Worm (Caenorhabditis elegans): Measurements from ENCODE around the gene ltah-1.2.

Gene ltah-1.2

DNA sequence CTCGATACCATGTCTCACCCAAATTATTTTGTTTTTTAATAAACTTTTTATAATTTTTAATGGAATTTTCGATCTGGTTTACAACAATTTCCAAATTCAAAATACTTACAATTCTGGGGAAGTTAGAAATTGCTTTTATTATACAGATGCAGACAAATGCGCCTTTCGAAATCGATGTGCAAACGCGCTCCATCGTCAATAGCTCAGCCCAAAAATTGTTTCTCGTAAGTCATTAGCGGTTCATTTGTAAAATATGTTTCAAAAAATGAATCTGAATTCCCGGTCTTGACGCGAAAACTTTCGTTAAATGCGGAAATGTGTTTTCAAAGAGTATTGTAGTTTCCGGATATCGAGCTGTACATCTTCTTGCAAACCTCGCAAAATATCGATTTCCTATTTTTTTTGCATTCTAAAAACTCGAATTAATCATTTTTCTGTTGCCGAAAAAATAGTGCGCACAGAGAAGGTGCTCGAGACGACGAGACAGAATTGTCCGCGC is 33.3 kb downstream of the ltah-1.2 start, which contains the start of gene Y37E11B.1:
Gene Y37E11B.1, plus strand, starts transcription at position 145 of the 499 bp plus-strand sequence.
- no peak for TF ChIP-seq klf-2 (GFP tag; conservative IDR thresholded peaks at IDR 0.05)
- no peak for TF ChIP-seq cog-1 (tag; optimal IDR thresholded peaks at IDR 0.05)
- no peak for TF ChIP-seq tab-1 (GFP tag; IDR thresholded peaks at IDR 0.05)
- TF ChIP-seq ztf-29 (GFP tag; IDR thresholded peaks at IDR 0.05): no peak
- TF ChIP-seq ztf-23 (GFP tag; IDR thresholded peaks at IDR 0.05): no peak
- TF ChIP-seq T22C8.4 (GFP tag; IDR thresholded peaks at IDR 0.05): no peak
- TF ChIP-seq flt-1 (GFP tag; IDR thresholded peaks at IDR 0.05): no peak

ce11 chrIV:3578667-3579066 is 34.2 kb downstream of the ltah-1.2 start:
- TF ChIP-seq med-1 (GFP tag; optimal IDR thresholded peaks at IDR 0.05; ENCODE audit: insufficient read depth) (no peak), flt-1 (GFP tag; IDR thresholded peaks at IDR 0.05) (no peak), klf-2 (GFP tag; conservative IDR thresholded peaks at IDR 0.05) (no peak), ztf-23 (GFP tag; IDR thresholded peaks at IDR 0.05) (no peak), ref-1 (GFP tag; conservative IDR thresholded peaks at IDR 0.05) (no peak), cog-1 (tag; optimal IDR thresholded peaks at IDR 0.05) (no peak), ztf-29 (GFP tag; IDR thresholded peaks at IDR 0.05) (no peak), T22C8.4 (GFP tag; IDR thresholded peaks at IDR 0.05) (no peak), tab-1 (GFP tag; IDR thresholded peaks at IDR 0.05) (no peak)

- no peak for TF ChIP-seq tab-1 (GFP tag; IDR thresholded peaks at IDR 0.05)
- no peak for TF ChIP-seq med-1 (GFP tag; optimal IDR thresholded peaks at IDR 0.05; ENCODE audit: insufficient read depth)
- no peak for TF ChIP-seq T22C8.4 (GFP tag; IDR thresholded peaks at IDR 0.05)
- no peak for TF ChIP-seq cog-1 (tag; optimal IDR thresholded peaks at IDR 0.05)
- TF ChIP-seq ztf-29 (GFP tag; IDR thresholded peaks at IDR 0.05): no peak
- TF ChIP-seq ztf-23 (GFP tag; IDR thresholded peaks at IDR 0.05): no peak
- TF ChIP-seq ref-1 (GFP tag; conservative IDR thresholded peaks at IDR 0.05): no peak
- TF ChIP-seq flt-1 (GFP tag; IDR thresholded peaks at IDR 0.05): no peak
- TF ChIP-seq klf-2 (GFP tag; conservative IDR thresholded peaks at IDR 0.05): no peak
Observed at ce11 chrIV:3578155-3578554, 34.7 kb downstream of the ltah-1.2 start, which contains the start of gene Y37E11B.2. Gene Y37E11B.2 (plus strand): TSS chrIV:3578455.

DNA sequence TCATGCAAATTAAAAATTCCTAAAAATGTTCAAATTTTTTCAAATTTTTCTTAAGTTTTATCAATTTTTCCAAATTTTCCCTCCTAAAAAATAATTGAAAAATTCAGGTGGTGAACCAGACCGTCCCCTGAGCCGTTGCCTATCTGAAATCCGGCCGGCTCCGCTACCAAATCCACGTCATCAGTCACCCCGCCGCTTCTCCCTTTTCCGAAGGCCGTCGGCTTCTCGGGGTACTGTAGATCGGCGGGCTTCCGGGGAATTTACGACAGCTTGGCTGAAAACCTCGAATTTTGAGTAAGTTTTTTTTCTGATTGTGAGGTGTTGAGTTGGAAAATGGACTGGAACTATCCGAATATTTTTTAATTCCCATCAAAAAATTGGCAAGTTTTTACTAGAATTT is 42.3 kb downstream of the ltah-1.2 start:
- no peak for TF ChIP-seq flt-1 (GFP tag; IDR thresholded peaks at IDR 0.05)
- no peak for TF ChIP-seq ztf-29 (GFP tag; IDR thresholded peaks at IDR 0.05)
- no peak for TF ChIP-seq ztf-23 (GFP tag; IDR thresholded peaks at IDR 0.05)
- no peak for TF ChIP-seq T22C8.4 (GFP tag; IDR thresholded peaks at IDR 0.05)
- no peak for TF ChIP-seq klf-2 (GFP tag; conservative IDR thresholded peaks at IDR 0.05)
- no peak for TF ChIP-seq cog-1 (tag; optimal IDR thresholded peaks at IDR 0.05)
- TF ChIP-seq ref-1 (GFP tag; conservative IDR thresholded peaks at IDR 0.05): no peak
- no peak for TF ChIP-seq tab-1 (GFP tag; IDR thresholded peaks at IDR 0.05)
- no peak for TF ChIP-seq med-1 (GFP tag; optimal IDR thresholded peaks at IDR 0.05; ENCODE audit: insufficient read depth)

DNA sequence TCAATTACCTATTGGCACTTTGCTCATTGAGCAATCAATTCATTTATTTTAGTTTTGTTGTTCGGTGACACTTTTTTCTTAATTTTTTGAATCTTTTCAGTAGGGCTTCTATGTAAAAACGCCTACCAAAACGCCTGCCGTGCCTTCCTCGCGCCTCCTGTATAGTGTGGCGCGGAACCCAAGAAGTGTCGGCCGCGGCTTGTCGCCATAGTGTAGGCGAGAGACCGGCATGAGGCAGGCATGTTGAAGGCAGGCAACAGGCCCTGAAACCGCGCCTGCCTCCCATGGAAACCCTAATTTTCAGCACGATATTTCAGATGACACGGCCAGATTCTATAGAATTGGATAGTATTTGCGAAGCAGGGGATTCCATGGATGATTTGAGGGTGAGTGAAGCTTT is 44.3 kb downstream of the ltah-1.2 start, which contains the start of gene otpl-1:
Gene otpl-1, plus strand, starts transcription at position 372 of the 400 bp plus-strand sequence.
- TF ChIP-seq tab-1 (GFP tag; IDR thresholded peaks at IDR 0.05): no peak
- TF ChIP-seq T22C8.4 (GFP tag; IDR thresholded peaks at IDR 0.05): no peak
- TF ChIP-seq ztf-29 (GFP tag; IDR thresholded peaks at IDR 0.05): no peak
- no peak for TF ChIP-seq ref-1 (GFP tag; conservative IDR thresholded peaks at IDR 0.05)
- no peak for TF ChIP-seq klf-2 (GFP tag; conservative IDR thresholded peaks at IDR 0.05)
- TF ChIP-seq ztf-23 (GFP tag; IDR thresholded peaks at IDR 0.05): no peak
- no peak for TF ChIP-seq med-1 (GFP tag; optimal IDR thresholded peaks at IDR 0.05; ENCODE audit: insufficient read depth)
- TF ChIP-seq flt-1 (GFP tag; IDR thresholded peaks at IDR 0.05): no peak
- no peak for TF ChIP-seq cog-1 (tag; optimal IDR thresholded peaks at IDR 0.05)

ce11 chrIV:3564901-3565300 is 48.0 kb downstream of the ltah-1.2 start, which contains the start of gene sre-5:
Gene sre-5 (plus strand): TSS chrIV:3565201.
- TF ChIP-seq flt-1 (GFP tag; IDR thresholded peaks at IDR 0.05): no peak
- no peak for TF ChIP-seq tab-1 (GFP tag; IDR thresholded peaks at IDR 0.05)
- TF ChIP-seq ztf-23 (GFP tag; IDR thresholded peaks at IDR 0.05): no peak
- no peak for TF ChIP-seq ref-1 (GFP tag; conservative IDR thresholded peaks at IDR 0.05)
- no peak for TF ChIP-seq klf-2 (GFP tag; conservative IDR thresholded peaks at IDR 0.05)
- TF ChIP-seq med-1 (GFP tag; optimal IDR thresholded peaks at IDR 0.05; ENCODE audit: insufficient read depth): no peak

All from whole organism, midembryonic.